Worm (Caenorhabditis elegans) whole organism, young adult: ENCODE data around the gene ttc-4.

Experiments
- F10E7.11 ChIP-seq: sonication (generic microtip); optimal IDR thresholded peaks from 2 replicates; lab custom pipeline; 2017; ENCODE audit warnings: mild to moderate bottlenecking, missing genetic modification characterization, moderate library complexity, missing compliant biosample characterization
- die-1 ChIP-seq: sonication (generic microtip); optimal IDR thresholded peaks from 2 replicates; lab custom pipeline; 2016; ENCODE audit warnings: missing genotype, mild to moderate bottlenecking, missing genetic modification characterization, missing compliant biosample characterization
- lag-1 ChIP-seq: fragments of 200-800 bp; sonication (Bioruptor generic); IDR thresholded peaks from 2 replicates; pipeline ENCODE4 v1.3.6; 2022; ENCODE audit warnings: missing genetic modification reagents, missing genetic modification characterization, missing compliant biosample characterization
- nfya-2 ChIP-seq: fragments of 200-800 bp; sonication (Bioruptor generic); IDR thresholded peaks from 2 replicates; pipeline ENCODE4 v1.3.6; 2022; ENCODE audit warnings: missing genetic modification reagents, missing genetic modification characterization, missing compliant biosample characterization
- snpc-4 ChIP-seq, 5 experiments: fragments of 150-350 bp in 1 of 5; sonication (generic microtip) in 4 of 5; optimal IDR thresholded peaks; 2 replicates each; lab custom pipeline; 2014 to 2018; ENCODE audit warnings: missing genetic modification characterization in 5 of 5, missing biosample characterization in 3 of 5, antibody characterized with exemption in 2 of 5, mild to moderate bottlenecking in 2 of 5, missing compliant biosample characterization in 2 of 5, missing genotype in 2 of 5, moderate library complexity in 2 of 5, missing genetic modification reagents in 1 of 5
- tbx-9 ChIP-seq: sonication (generic microtip); optimal IDR thresholded peaks from 2 replicates; lab custom pipeline; 2016; ENCODE audit warnings: borderline replicate concordance, missing genetic modification characterization, inconsistent platforms, missing compliant biosample characterization
- unc-62 ChIP-seq: fragments of 150-350 bp; optimal IDR thresholded peaks from 2 replicates; lab custom pipeline; 2014; ENCODE audit warnings: missing biosample characterization, missing genetic modification reagents, missing genetic modification characterization

- TF ChIP-seq snpc-4 (GFP tag; optimal IDR thresholded peaks at IDR 0.05; lab: Kevin White, UChicago) (peak; percentile 54), snpc-4 (tag; optimal IDR thresholded peaks at IDR 0.05; lab: Kevin White, UChicago) (peak; percentile 25 to 86 (median 70)), nfya-2 (GFP tag; lab: Robert Waterston, UW) (no peak), F10E7.11 (tag; lab: Kevin White, UChicago) (no peak), tbx-9 (no peak), unc-62 (GFP tag; lab: Kevin White, UChicago) (no peak), lag-1 (GFP tag; lab: Robert Waterston, UW) (no peak), die-1 (tag; lab: Kevin White, UChicago) (peak; percentile 69)
Measured at ce11 chrII:5577060-5577459, 17.5 kb upstream of the ttc-4 start.
